Fruit fly (Drosophila melanogaster): ENCODE measurements around the gene CG9988.

DNA sequence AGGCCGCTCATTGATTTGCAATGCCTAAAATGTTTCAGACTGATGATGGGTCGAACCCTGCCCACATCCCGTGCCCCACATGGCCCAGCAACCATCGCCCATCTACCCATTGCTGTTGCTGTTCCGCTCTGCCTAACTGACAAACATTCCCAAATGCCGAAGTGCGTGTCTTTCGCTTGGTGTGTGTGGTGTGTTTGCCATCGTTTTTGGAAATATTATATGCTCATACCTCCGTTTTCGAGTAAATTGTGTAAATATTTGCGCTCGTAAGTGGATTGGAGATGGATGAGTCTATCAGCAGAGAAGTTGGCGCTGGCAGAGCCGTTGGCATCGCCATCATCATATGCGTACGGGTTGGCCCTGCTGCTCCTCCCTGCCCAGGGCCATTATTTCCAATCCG, 38.7 kb upstream of the CG9988 start:
- TF ChIP-seq CG6163 (GFP tag; IDR thresholded peaks at IDR 0.05) (no peak), Sox102F (GFP tag; optimal IDR thresholded peaks at IDR 0.05) (no peak), CG11762 (GFP tag; optimal IDR thresholded peaks at IDR 0.05; ENCODE audit: insufficient read depth) (no peak), spab (GFP tag; optimal IDR thresholded peaks at IDR 0.05) (no peak), achi (GFP tag; optimal IDR thresholded peaks at IDR 0.05) (no peak), CG31627 (GFP tag; optimal IDR thresholded peaks at IDR 0.05) (no peak), OdsH (GFP tag; optimal IDR thresholded peaks at IDR 0.05) (no peak), Hr4 (GFP tag; optimal IDR thresholded peaks at IDR 0.05) (no peak), CG6792 (GFP tag; optimal IDR thresholded peaks at IDR 0.05) (no peak), cyc (GFP tag; optimal IDR thresholded peaks at IDR 0.05) (no peak), Met (GFP tag; optimal IDR thresholded peaks at IDR 0.05) (no peak), Lpt (GFP tag; optimal IDR thresholded peaks at IDR 0.05) (no peak)
